Worm (Caenorhabditis elegans) whole organism, L3 larva: ENCODE measurements around the gene Y59H11AR.3.

Source experiments
- ama-1 ChIP-seq: fragments of 150-350 bp; optimal IDR thresholded peaks from 2 replicates; lab custom pipeline; 2018
- ceh-82 ChIP-seq: fragments of 150-350 bp; optimal IDR thresholded peaks from 2 replicates; lab custom pipeline; 2014; ENCODE audit warnings: missing biosample characterization, missing genetic modification characterization
- nhr-11 ChIP-seq: fragments of 150-350 bp; optimal IDR thresholded peaks from 2 replicates; lab custom pipeline; 2014; ENCODE audit warnings: missing biosample characterization, missing genetic modification characterization
- ztf-4 ChIP-seq: fragments of 150-350 bp; optimal IDR thresholded peaks from 2 replicates; lab custom pipeline; 2014; ENCODE audit warnings: missing biosample characterization, missing genetic modification characterization

- TF ChIP-seq ceh-82 (tag; lab: Kevin White, UChicago) (no peak), ztf-4 (no peak), ama-1 (lab: Kevin White, UChicago) (no peak), nhr-11 (no peak)
Measured at ce11 chrIV:8625730-8626129, 30.5 kb upstream of the Y59H11AR.3 start.
